Worm (Caenorhabditis elegans) whole organism, L3 larva: ENCODE data around the gene clec-170.

Source experiments
- R02D3.7 ChIP-seq: fragments of 150-350 bp; optimal IDR thresholded peaks from 2 replicates; lab custom pipeline; 2014; ENCODE audit warnings: missing biosample characterization, missing genetic modification characterization
- ama-1 ChIP-seq: fragments of 150-350 bp; optimal IDR thresholded peaks from 2 replicates; lab custom pipeline; 2018
- ceh-16 ChIP-seq: sonication (generic microtip); optimal IDR thresholded peaks from 2 replicates; lab custom pipeline; 2017; ENCODE audit warnings: missing biosample characterization, missing genetic modification characterization
- egl-27 ChIP-seq: sonication (generic microtip); optimal IDR thresholded peaks from 4 replicates; lab custom pipeline; 2017; ENCODE audit warnings: missing biosample characterization, missing genetic modification reagents, missing genetic modification characterization
- fos-1 ChIP-seq: fragments of 150-350 bp; optimal IDR thresholded peaks from 2 replicates; lab custom pipeline; 2014; ENCODE audit warnings: missing biosample characterization, missing genetic modification characterization
- mml-1 ChIP-seq: fragments of 150-350 bp; sonication (generic microtip); optimal IDR thresholded peaks from 3 replicates; lab custom pipeline; 2014; ENCODE audit warnings: missing biosample characterization, missing genetic modification characterization
- nhr-11 ChIP-seq: fragments of 150-350 bp; optimal IDR thresholded peaks from 2 replicates; lab custom pipeline; 2014; ENCODE audit warnings: missing biosample characterization, missing genetic modification characterization
- nhr-23 ChIP-seq: fragments of 150-350 bp; optimal IDR thresholded peaks from 2 replicates; lab custom pipeline; 2014; ENCODE audit warnings: missing biosample characterization, missing genetic modification reagents, missing genetic modification characterization
- nhr-237 ChIP-seq: fragments of 150-350 bp; optimal IDR thresholded peaks from 2 replicates; lab custom pipeline; 2014; ENCODE audit warnings: missing biosample characterization, missing genetic modification characterization
- nhr-67 ChIP-seq: fragments of 150-350 bp; optimal IDR thresholded peaks from 2 replicates; lab custom pipeline; 2014; ENCODE audit warnings: missing biosample characterization, missing genetic modification characterization
- pha-4 ChIP-seq: fragments of 150-350 bp; optimal IDR thresholded peaks from 2 replicates; lab custom pipeline; 2014; ENCODE audit warnings: missing biosample characterization, missing genetic modification reagents, missing genetic modification characterization
- pqm-1 ChIP-seq: fragments of 150-350 bp; optimal IDR thresholded peaks from 2 replicates; lab custom pipeline; 2017; ENCODE audit warnings: missing biosample characterization, missing genetic modification characterization, inconsistent platforms
- sea-2 ChIP-seq: fragments of 150-350 bp; sonication (generic microtip); optimal IDR thresholded peaks from 4 replicates; lab custom pipeline; 2014; ENCODE audit warnings: missing biosample characterization, missing genetic modification reagents, missing genetic modification characterization

DNA sequence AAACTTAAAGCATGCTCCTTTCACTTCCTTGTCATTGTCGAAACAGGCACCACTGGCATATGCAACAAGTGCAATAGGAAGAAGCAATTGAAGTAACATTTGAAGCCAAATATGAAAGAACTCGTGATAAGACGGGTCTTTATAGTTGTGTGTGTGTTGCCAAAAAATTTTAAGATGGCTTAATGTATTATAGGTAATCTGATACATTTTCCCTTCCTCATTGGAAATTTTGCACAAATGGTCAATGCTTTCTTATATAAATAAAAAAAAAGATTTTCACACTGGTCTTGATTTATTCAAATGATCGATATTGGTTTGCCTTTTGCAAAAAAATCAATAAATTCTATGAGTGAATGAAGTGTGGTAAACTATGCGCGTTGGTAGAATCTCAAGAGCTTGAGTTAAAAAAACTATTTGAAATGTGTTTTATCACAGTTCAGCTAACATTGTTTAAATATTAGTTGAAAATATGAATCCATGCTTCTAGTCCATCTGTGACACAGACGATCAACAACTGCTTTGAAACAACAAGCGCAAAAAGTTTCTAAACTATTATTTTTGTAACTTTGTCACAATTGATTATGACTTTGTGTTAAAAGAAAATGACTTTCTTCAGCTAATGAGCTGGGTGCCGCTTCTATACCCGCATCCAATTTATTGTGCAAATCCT, 15.3 kb upstream of the clec-170 start, which contains the start of the genes clec-166 and F38A1.6:
- no peak for TF ChIP-seq fos-1 (tag; lab: Kevin White, UChicago)
- no peak for TF ChIP-seq pha-4 (tag; lab: Kevin White, UChicago)
- TF ChIP-seq nhr-67 (tag; lab: Kevin White, UChicago): no peak
- no peak for TF ChIP-seq R02D3.7 (tag; lab: Kevin White, UChicago)
- TF ChIP-seq sea-2 (GFP tag; lab: Kevin White, UChicago): no peak
- TF ChIP-seq pqm-1 (tag; lab: Kevin White, UChicago): no peak
- no peak for TF ChIP-seq egl-27 (tag; lab: Kevin White, UChicago)
- no peak for TF ChIP-seq ama-1
- TF ChIP-seq nhr-11: no peak
- TF ChIP-seq mml-1 (tag; lab: Kevin White, UChicago): no peak
- no peak for TF ChIP-seq nhr-23
- no peak for TF ChIP-seq nhr-237 (tag; lab: Kevin White, UChicago)
- no peak for TF ChIP-seq ceh-16
